Worm (Caenorhabditis elegans) whole organism, young adult: Measurements from ENCODE around the gene F59A7.2.

Experiments used
- B0019.2 ChIP-seq: fragments of 200-800 bp; sonication (Bioruptor generic); conservative IDR thresholded peaks from 2 replicates; pipeline ENCODE4 v1.3.6; 2022; ENCODE audit warnings: missing genetic modification reagents, missing genetic modification characterization, missing compliant biosample characterization
- B0336.3 ChIP-seq: fragments of 200-800 bp; sonication (Bioruptor generic); IDR thresholded peaks from 2 replicates; pipeline ENCODE4 v1.3.6; 2022; ENCODE audit warnings: missing genetic modification characterization, missing compliant biosample characterization
- D2030.7 ChIP-seq: fragments of 200-800 bp; sonication (Bioruptor generic); IDR thresholded peaks from 2 replicates; pipeline ENCODE4 v1.3.6; 2022; ENCODE audit warnings: missing genetic modification reagents, missing genetic modification characterization, missing compliant biosample characterization
- F22D6.2 ChIP-seq: sonication (generic microtip); optimal IDR thresholded peaks from 2 replicates; lab custom pipeline; 2016; ENCODE audit warnings: mild to moderate bottlenecking, missing genetic modification characterization, missing compliant biosample characterization
- F39B2.1 ChIP-seq: fragments of 200-800 bp; sonication (Bioruptor generic); IDR thresholded peaks from 2 replicates; pipeline ENCODE4 v1.3.6; 2022; ENCODE audit warnings: missing genetic modification reagents, missing genetic modification characterization, missing compliant biosample characterization
- F55B11.4 ChIP-seq: sonication (generic microtip); optimal IDR thresholded peaks from 2 replicates; lab custom pipeline; 2016; ENCODE audit warnings: missing compliant biosample characterization, missing genetic modification characterization, borderline replicate concordance; ENCODE audit not compliant: insufficient read depth
- F57A8.1 ChIP-seq: fragments of 200-800 bp; sonication (Bioruptor generic); optimal IDR thresholded peaks from 2 replicates; lab custom pipeline; 2018; ENCODE audit warnings: mild to moderate bottlenecking, missing genetic modification characterization, moderate library complexity, missing compliant biosample characterization
- Y67H2A.10 ChIP-seq: fragments of 200-800 bp; sonication (Bioruptor generic); conservative IDR thresholded peaks from 2 replicates; pipeline ENCODE4 v1.3.6; 2022; ENCODE audit warnings: missing genetic modification reagents, missing genetic modification characterization, missing compliant biosample characterization
- akir-1 ChIP-seq: fragments of 200-800 bp; sonication (Bioruptor generic); optimal IDR thresholded peaks from 2 replicates; lab custom pipeline; 2018; ENCODE audit warnings: mild to moderate bottlenecking, missing genetic modification characterization, moderate library complexity, missing compliant biosample characterization
- cebp-2 ChIP-seq: fragments of 200-800 bp; sonication (Bioruptor generic); IDR thresholded peaks from 2 replicates; pipeline ENCODE4 v1.3.6; 2022; ENCODE audit warnings: missing genetic modification characterization, missing compliant biosample characterization
- ceh-100 ChIP-seq: fragments of 200-800 bp; sonication (Bioruptor generic); IDR thresholded peaks from 2 replicates; pipeline ENCODE4 v1.3.6; 2022; ENCODE audit warnings: missing genetic modification reagents, missing genetic modification characterization, missing compliant biosample characterization
- ceh-58 ChIP-seq: fragments of 200-800 bp; sonication (Bioruptor generic); IDR thresholded peaks from 2 replicates; pipeline ENCODE4 v1.3.6; 2022; ENCODE audit warnings: missing genetic modification characterization, missing compliant biosample characterization
- ceh-79 ChIP-seq: sonication (generic microtip); optimal IDR thresholded peaks from 2 replicates; lab custom pipeline; 2017; ENCODE audit warnings: mild to moderate bottlenecking, missing genetic modification characterization, missing compliant biosample characterization
- dox-1 ChIP-seq: fragments of 200-800 bp; sonication (Bioruptor generic); IDR thresholded peaks from 2 replicates; pipeline ENCODE4 v1.3.6; 2022; ENCODE audit warnings: missing genetic modification reagents, missing genetic modification characterization, missing compliant biosample characterization
- dpl-1 ChIP-seq: fragments of 150-350 bp; optimal IDR thresholded peaks from 2 replicates; lab custom pipeline; 2014; ENCODE audit warnings: missing biosample characterization, missing genetic modification reagents, missing genetic modification characterization
- efl-1 ChIP-seq: fragments of 150-350 bp; optimal IDR thresholded peaks from 2 replicates; lab custom pipeline; 2014; ENCODE audit warnings: missing biosample characterization, missing genetic modification reagents, missing genetic modification characterization
- gei-17 ChIP-seq: fragments of 200-800 bp; sonication (Bioruptor generic); optimal IDR thresholded peaks from 2 replicates; lab custom pipeline; 2018; ENCODE audit warnings: mild to moderate bottlenecking, missing genetic modification characterization, missing compliant biosample characterization
- hmg-1.2 ChIP-seq: fragments of 200-800 bp; sonication (Bioruptor generic); IDR thresholded peaks from 2 replicates; pipeline ENCODE4 v1.3.6; 2022; ENCODE audit warnings: missing genetic modification reagents, missing genetic modification characterization, missing compliant biosample characterization
- let-607 ChIP-seq, 2 experiments: fragments of 200-800 bp in 1 of 2; sonication (Bioruptor generic) in 1 of 2; sonication (generic microtip) in 1 of 2; optimal IDR thresholded peaks; 2 replicates each; lab custom pipeline; 2016 to 2018; ENCODE audit warnings: mild to moderate bottlenecking in 2 of 2, missing compliant biosample characterization in 2 of 2, missing genetic modification characterization in 2 of 2, moderate library complexity in 2 of 2, missing genotype in 1 of 2
- lin-26 ChIP-seq: fragments of 200-800 bp; sonication (Bioruptor generic); IDR thresholded peaks from 2 replicates; pipeline ENCODE4 v1.3.6; 2022; ENCODE audit warnings: missing genetic modification reagents, missing genetic modification characterization, missing compliant biosample characterization
- lsy-27 ChIP-seq: sonication (generic microtip); optimal IDR thresholded peaks from 2 replicates; lab custom pipeline; 2017; ENCODE audit warnings: missing genetic modification characterization, mild to moderate bottlenecking, missing compliant biosample characterization, antibody characterized with exemption, missing genotype, borderline replicate concordance; ENCODE audit not compliant: insufficient read depth
- mcd-1 ChIP-seq: fragments of 200-800 bp; sonication (Bioruptor generic); IDR thresholded peaks from 2 replicates; pipeline ENCODE4 v1.3.6; 2022; ENCODE audit warnings: missing genetic modification reagents, missing genetic modification characterization, missing compliant biosample characterization
- nhr-80 ChIP-seq: sonication (generic microtip); optimal IDR thresholded peaks from 2 replicates; lab custom pipeline; 2016; ENCODE audit warnings: missing genetic modification characterization, missing compliant biosample characterization
- repo-1 ChIP-seq: sonication (generic microtip); optimal IDR thresholded peaks from 2 replicates; lab custom pipeline; 2017; ENCODE audit warnings: mild to moderate bottlenecking, missing genetic modification characterization, missing compliant biosample characterization
- rpc-1 ChIP-seq, 2 experiments: fragments of 150-350 bp in 1 of 2; sonication (generic microtip) in 1 of 2; optimal IDR thresholded peaks; 2 replicates each; lab custom pipeline; 2014 to 2018; ENCODE audit warnings: missing biosample characterization in 1 of 2, missing genetic modification characterization in 1 of 2, missing genetic modification reagents in 1 of 2, missing genotype in 1 of 2
- tlf-1 ChIP-seq: fragments of 200-800 bp; sonication (Bioruptor generic); optimal IDR thresholded peaks from 2 replicates; lab custom pipeline; 2018; ENCODE audit warnings: mild to moderate bottlenecking, missing genetic modification characterization, missing compliant biosample characterization
- unc-62 ChIP-seq: fragments of 150-350 bp; optimal IDR thresholded peaks from 2 replicates; lab custom pipeline; 2014; ENCODE audit warnings: missing biosample characterization, missing genetic modification reagents, missing genetic modification characterization
- zfh-2 ChIP-seq: fragments of 200-800 bp; sonication (Bioruptor generic); conservative IDR thresholded peaks from 2 replicates; pipeline ENCODE4 v1.3.6; 2022; ENCODE audit warnings: missing genetic modification reagents, missing genetic modification characterization, missing compliant biosample characterization
- ztf-22 ChIP-seq: fragments of 200-800 bp; sonication (Bioruptor generic); optimal IDR thresholded peaks from 2 replicates; lab custom pipeline; 2018; ENCODE audit warnings: mild to moderate bottlenecking, missing genetic modification characterization, moderate library complexity, missing compliant biosample characterization
- ztf-6 ChIP-seq: fragments of 200-800 bp; sonication (Bioruptor generic); IDR thresholded peaks from 2 replicates; pipeline ENCODE4 v1.3.6; 2022; ENCODE audit warnings: missing genetic modification reagents, missing genetic modification characterization, missing compliant biosample characterization

The F59A7.2 gene

DNA sequence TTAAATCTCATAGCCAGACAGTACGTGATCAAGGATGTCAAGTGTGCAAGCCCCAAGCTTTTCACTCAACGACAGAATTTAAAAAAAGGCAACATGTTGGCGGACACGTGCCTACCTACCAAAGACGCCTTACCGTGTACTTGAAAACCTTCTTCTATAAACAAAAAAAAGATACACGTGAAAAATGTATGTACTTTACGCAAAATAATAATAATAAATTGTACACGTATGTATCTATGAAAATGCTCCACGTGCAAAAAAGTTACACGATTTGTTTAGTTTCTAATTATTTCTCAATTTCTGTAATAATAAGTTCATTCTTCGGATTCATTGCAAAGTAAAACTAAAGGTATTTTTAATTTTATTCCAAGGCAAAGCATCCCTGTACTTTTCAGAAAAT, 11.7 kb downstream of the F59A7.2 start, which contains the start of gene cysl-4:
Gene cysl-4, plus strand, starts transcription at position 301 of the 400 bp plus-strand sequence.
- TF ChIP-seq nhr-80 (tag; lab: Kevin White, UChicago) (no peak), B0019.2 (GFP tag; lab: Robert Waterston, UW) (no peak), rpc-1 (optimal IDR thresholded peaks at IDR 0.05; lab: Kevin White, UChicago) (no peak), rpc-1 (tag; optimal IDR thresholded peaks at IDR 0.05; lab: Kevin White, UChicago) (no peak), efl-1 (GFP tag; lab: Kevin White, UChicago) (no peak), lin-26 (GFP tag; lab: Robert Waterston, UW) (no peak), mcd-1 (GFP tag; lab: Robert Waterston, UW) (no peak), ceh-79 (tag; lab: Kevin White, UChicago) (no peak), dpl-1 (GFP tag; lab: Kevin White, UChicago) (no peak), gei-17 (GFP tag; lab: Kevin White, UChicago) (no peak), akir-1 (GFP tag; lab: Kevin White, UChicago) (no peak), tlf-1 (no peak), ztf-6 (no peak), F55B11.4 (tag; lab: Kevin White, UChicago) (no peak)

ce11 chrV:2004229-2004628, 12.1 kb downstream of the F59A7.2 start, which contains the start of gene clec-206:
Gene clec-206 (minus strand): TSS chrV:2004329.
- TF ChIP-seq let-607 (tag; optimal IDR thresholded peaks at IDR 0.05; lab: Kevin White, UChicago) (no peak), unc-62 (GFP tag; lab: Kevin White, UChicago) (no peak), zfh-2 (GFP tag; lab: Robert Waterston, UW) (0 out of 2 replicates have a peak, but pooled peaks have one; percentile 6), lsy-27 (tag; lab: Kevin White, UChicago) (no peak), hmg-1.2 (GFP tag; lab: Robert Waterston, UW) (no peak), ceh-79 (tag; lab: Kevin White, UChicago) (no peak), F57A8.1 (GFP tag; lab: Kevin White, UChicago) (no peak), lin-26 (GFP tag; lab: Robert Waterston, UW) (no peak), B0336.3 (GFP tag; lab: Robert Waterston, UW) (no peak), Y67H2A.10 (GFP tag; lab: Robert Waterston, UW) (no peak), ceh-58 (0 out of 2 replicates have a peak, but pooled peaks have one; percentile 38)
- TF ChIP-seq, all 124 proteins: peak for 2

ce11 chrV:1999531-2000094, 16.7 kb downstream of the F59A7.2 start, which contains the start of gene alh-5:
Gene alh-5 (minus strand): TSS chrV:1999581.
- TF ChIP-seq F55B11.4 (tag; lab: Kevin White, UChicago) (no peak), cebp-2 (GFP tag; lab: Robert Waterston, UW) (no peak), D2030.7 (GFP tag; lab: Robert Waterston, UW) (no peak), F22D6.2 (tag; lab: Kevin White, UChicago) (no peak), lsy-27 (tag; lab: Kevin White, UChicago) (no peak), mcd-1 (GFP tag; lab: Robert Waterston, UW) (no peak), let-607 (tag; optimal IDR thresholded peaks at IDR 0.05; lab: Kevin White, UChicago) (no peak), nhr-80 (tag; lab: Kevin White, UChicago) (peak; percentile 19), ceh-100 (GFP tag; lab: Robert Waterston, UW) (no peak)

DNA sequence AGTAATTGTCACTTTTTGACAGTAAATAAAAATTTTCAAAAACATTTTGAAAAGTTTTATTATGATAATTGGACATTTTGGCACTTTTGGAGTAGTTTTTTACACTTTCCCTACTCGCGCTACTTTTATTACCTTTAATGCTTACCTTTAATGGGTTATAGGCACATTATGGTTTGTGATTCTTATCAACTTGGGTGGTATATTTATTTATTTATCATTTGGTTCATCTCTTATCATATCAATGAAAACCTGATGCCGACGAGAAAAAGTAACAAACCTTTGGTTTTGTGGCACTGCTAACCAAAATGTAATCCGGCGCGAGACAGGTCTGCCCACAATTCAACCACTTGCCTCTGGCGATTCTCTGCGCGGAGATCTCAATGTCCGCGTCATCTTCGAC, 18.0 kb downstream of the F59A7.2 start:
- no peak for TF ChIP-seq F39B2.1 (GFP tag; lab: Robert Waterston, UW)
- TF ChIP-seq ztf-22 (GFP tag; lab: Kevin White, UChicago) = no peak
- TF ChIP-seq dox-1 (GFP tag; lab: Robert Waterston, UW) = no peak
- TF ChIP-seq repo-1 = no peak
